Fruit fly (Drosophila melanogaster) whole organism, adult: ENCODE results near the gene Cralbp.

ENCODE experiments used
- CG11617 ChIP-seq: fragments of 200-800 bp; sonication (Bioruptor generic); optimal IDR thresholded peaks from 2 replicates; lab custom pipeline; 2017; ENCODE audit warnings: mild to moderate bottlenecking, missing biosample characterization, missing genetic modification reagents, missing genetic modification characterization
- CG12768 ChIP-seq: fragments of 200-800 bp; sonication (Bioruptor generic); optimal IDR thresholded peaks from 2 replicates; lab custom pipeline; 2017; ENCODE audit warnings: missing biosample characterization, missing genetic modification characterization, mild to moderate bottlenecking, moderate library complexity, missing genetic modification reagents
- CG14711 ChIP-seq: fragments of 200-800 bp; sonication (Bioruptor generic); optimal IDR thresholded peaks from 2 replicates; lab custom pipeline; 2018; ENCODE audit warnings: missing biosample characterization, mild to moderate bottlenecking, missing genetic modification characterization, moderate library complexity
- CG1620 ChIP-seq: fragments of 200-800 bp; sonication (Bioruptor generic); optimal IDR thresholded peaks from 2 replicates; lab custom pipeline; 2016; ENCODE audit warnings: missing biosample characterization, missing genetic modification characterization
- CG33017 ChIP-seq: fragments of 200-800 bp; sonication (Bioruptor generic); optimal IDR thresholded peaks from 2 replicates; lab custom pipeline; 2018; ENCODE audit warnings: missing biosample characterization, mild to moderate bottlenecking, missing genetic modification characterization, moderate library complexity
- CG5204 ChIP-seq: fragments of 200-800 bp; sonication (Bioruptor generic); optimal IDR thresholded peaks from 2 replicates; lab custom pipeline; 2016; ENCODE audit warnings: missing biosample characterization, missing genetic modification characterization
- CG7045 ChIP-seq: fragments of 200-800 bp; sonication (Bioruptor generic); optimal IDR thresholded peaks from 2 replicates; lab custom pipeline; 2017; ENCODE audit warnings: missing biosample characterization, mild to moderate bottlenecking, missing genetic modification characterization
- CG7101 ChIP-seq: fragments of 200-800 bp; sonication (Bioruptor generic); optimal IDR thresholded peaks from 2 replicates; lab custom pipeline; 2018; ENCODE audit warnings: missing biosample characterization, mild to moderate bottlenecking, missing genetic modification characterization, moderate library complexity
- Clk ChIP-seq: fragments of 200-800 bp; sonication (Bioruptor generic); optimal IDR thresholded peaks from 2 replicates; lab custom pipeline; 2017; ENCODE audit warnings: missing biosample characterization, missing genetic modification characterization
- Crg-1 ChIP-seq: fragments of 200-800 bp; sonication (Bioruptor generic); optimal IDR thresholded peaks from 2 replicates; lab custom pipeline; 2016; ENCODE audit warnings: missing biosample characterization, missing genetic modification characterization
- Hr96 ChIP-seq: fragments of 200-800 bp; sonication (Bioruptor generic); optimal IDR thresholded peaks from 2 replicates; lab custom pipeline; 2016; ENCODE audit warnings: missing biosample characterization, missing genetic modification characterization
- Mnt ChIP-seq: fragments of 200-800 bp; sonication (Bioruptor generic); optimal IDR thresholded peaks from 2 replicates; lab custom pipeline; 2016; ENCODE audit warnings: missing biosample characterization, mild to moderate bottlenecking, missing genetic modification characterization
- bab1 ChIP-seq: fragments of 200-800 bp; sonication (Bioruptor generic); optimal IDR thresholded peaks from 3 replicates; lab custom pipeline; 2019; ENCODE audit warnings: missing biosample characterization, mild to moderate bottlenecking, missing genetic modification characterization, moderate library complexity
- cic ChIP-seq: fragments of 200-800 bp; sonication (Bioruptor generic); optimal IDR thresholded peaks from 2 replicates; lab custom pipeline; 2017; ENCODE audit warnings: missing biosample characterization, mild to moderate bottlenecking, missing genetic modification characterization, moderate library complexity
- cnc ChIP-seq, 2 experiments: fragments of >200 bp; optimal IDR thresholded peaks; 2 replicates each; lab custom pipeline; 2017
- kay ChIP-seq: fragments of 200-800 bp; sonication (Bioruptor generic); peaks from one replicate; lab custom pipeline; 2016; ENCODE audit warnings: missing biosample characterization, missing genetic modification characterization, borderline replicate concordance
- ovo ChIP-seq: fragments of 200-800 bp; sonication (Bioruptor generic); optimal IDR thresholded peaks from 2 replicates; lab custom pipeline; 2016; ENCODE audit warnings: missing biosample characterization, missing genetic modification characterization
- pad ChIP-seq: fragments of 200-800 bp; sonication (Bioruptor generic); optimal IDR thresholded peaks from 3 replicates; lab custom pipeline; 2017; ENCODE audit warnings: missing biosample characterization, missing genetic modification characterization, mild to moderate bottlenecking, moderate library complexity, missing genetic modification reagents
- tj ChIP-seq: fragments of 200-800 bp; sonication (Bioruptor generic); optimal IDR thresholded peaks from 3 replicates; lab custom pipeline; 2017; ENCODE audit warnings: missing biosample characterization, mild to moderate bottlenecking, missing genetic modification characterization, moderate library complexity
- toe ChIP-seq: fragments of 200-800 bp; sonication (Bioruptor generic); optimal IDR thresholded peaks from 2 replicates; lab custom pipeline; 2016; ENCODE audit warnings: missing biosample characterization, missing genetic modification characterization

Cralbp gene

DNA sequence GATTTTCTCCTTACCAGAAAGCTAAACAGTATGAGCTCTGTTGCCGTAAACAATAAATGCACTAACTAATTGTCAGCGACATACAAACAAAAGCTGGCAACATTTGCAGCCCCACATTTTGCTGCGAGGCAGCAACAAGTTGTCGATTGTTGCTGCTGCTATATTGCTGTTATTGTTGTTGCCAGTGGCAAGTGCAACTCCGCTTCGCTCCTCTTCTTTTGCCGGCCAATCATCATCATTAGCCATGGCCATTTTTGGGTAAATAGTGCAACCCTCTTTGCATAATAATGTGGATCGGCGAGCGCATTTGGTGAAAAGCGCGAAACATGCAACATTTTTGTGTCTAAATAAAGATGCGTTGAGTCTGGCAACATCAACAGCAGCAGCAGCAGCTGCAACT lies 44.1 kb upstream of the Cralbp start:
- TF ChIP-seq CG14711 (tag; lab: Kevin White, UChicago) (no peak), CG11617 (no peak), CG12768 (GFP tag; lab: Kevin White, UChicago) (no peak), CG5204 (GFP tag; lab: Kevin White, UChicago) (no peak), cic (GFP tag; lab: Kevin White, UChicago) (no peak)

DNA sequence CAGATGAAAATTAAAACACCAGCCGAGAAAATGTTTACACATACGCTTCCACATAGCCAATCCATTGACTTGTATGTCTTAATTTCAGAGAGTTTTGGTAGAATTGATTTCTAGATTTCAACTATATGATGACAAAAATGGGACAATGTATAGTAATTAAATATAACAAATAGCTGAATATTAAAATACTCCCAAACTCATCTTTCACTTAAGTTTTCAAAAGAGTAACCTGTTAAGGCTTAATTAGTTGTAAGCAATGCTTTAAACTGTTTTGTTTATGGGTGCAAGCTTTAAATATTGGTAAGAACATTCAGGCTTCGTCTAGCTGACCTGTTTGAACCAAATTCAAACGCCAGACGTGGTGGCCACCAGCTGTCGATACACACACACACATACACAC lies 42.2 kb upstream of the Cralbp start:
- no peak for TF ChIP-seq cic (GFP tag; lab: Kevin White, UChicago)
- no peak for TF ChIP-seq Mnt (GFP tag; lab: Kevin White, UChicago)
- TF ChIP-seq kay, result no peak
- TF ChIP-seq CG12768 (GFP tag; lab: Kevin White, UChicago), result no peak
- TF ChIP-seq CG14711 (tag; lab: Kevin White, UChicago), result no peak
- TF ChIP-seq tj (GFP tag; lab: Kevin White, UChicago), result no peak
- TF ChIP-seq pad (GFP tag; lab: Kevin White, UChicago), result no peak
- no peak for TF ChIP-seq CG33017 (tag; lab: Kevin White, UChicago)
- TF ChIP-seq CG11617, result no peak

DNA sequence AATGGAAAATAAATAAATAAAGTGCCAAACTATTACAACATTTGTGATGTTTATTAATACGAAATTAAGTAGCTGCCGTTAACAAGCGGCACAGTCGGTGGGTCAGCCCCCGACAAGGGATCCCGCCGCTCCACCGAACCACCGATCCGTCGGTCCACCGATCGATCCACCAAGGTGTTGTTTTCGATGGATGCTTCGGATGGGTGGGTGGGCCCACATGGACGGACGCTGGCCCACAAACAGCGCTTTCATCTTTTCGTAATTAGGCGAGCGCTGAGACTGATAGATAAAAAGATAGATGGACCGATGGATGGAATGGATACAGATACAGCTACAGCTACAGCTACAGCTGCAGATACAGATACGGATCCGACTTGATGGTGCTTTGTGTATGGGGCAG lies 41.8 kb upstream of the Cralbp start:
- TF ChIP-seq CG7101 (tag; lab: Kevin White, UChicago) (no peak), CG33017 (tag; lab: Kevin White, UChicago) (no peak), Mnt (GFP tag; lab: Kevin White, UChicago) (no peak), Crg-1 (GFP tag; lab: Kevin White, UChicago) (no peak), ovo (no peak), CG11617 (no peak), pad (GFP tag; lab: Kevin White, UChicago) (no peak), CG1620 (GFP tag; lab: Kevin White, UChicago) (no peak), toe (GFP tag; lab: Kevin White, UChicago) (no peak), cnc (optimal IDR thresholded peaks at IDR 0.05; lab: Kevin White, UChicago) (no peak)

DNA sequence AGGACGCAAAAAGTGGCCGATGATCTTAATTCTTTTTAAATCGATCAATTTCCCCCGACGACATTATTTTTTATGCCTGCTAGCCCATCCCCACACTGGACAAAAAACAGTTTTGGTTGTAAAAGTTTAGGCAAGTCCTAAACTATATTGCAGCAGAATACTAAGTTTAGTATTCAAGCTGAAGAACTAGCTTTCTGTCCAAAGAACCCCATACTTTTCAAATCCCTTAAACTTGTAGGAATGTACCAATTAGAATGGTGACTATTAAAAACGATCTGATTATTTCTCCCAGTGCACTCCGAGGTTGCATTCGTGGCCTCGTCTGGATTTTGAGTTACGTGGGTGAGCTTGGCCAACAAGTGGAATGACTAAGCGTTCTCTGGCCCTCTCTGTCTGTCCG lies 39.0 kb upstream of the Cralbp start:
- TF ChIP-seq kay, result no peak
- TF ChIP-seq cnc (optimal IDR thresholded peaks at IDR 0.05; lab: Kevin White, UChicago), result no peak
- no peak for TF ChIP-seq CG11617
- TF ChIP-seq CG5204 (GFP tag; lab: Kevin White, UChicago), result no peak
- TF ChIP-seq toe (GFP tag; lab: Kevin White, UChicago), result no peak

DNA sequence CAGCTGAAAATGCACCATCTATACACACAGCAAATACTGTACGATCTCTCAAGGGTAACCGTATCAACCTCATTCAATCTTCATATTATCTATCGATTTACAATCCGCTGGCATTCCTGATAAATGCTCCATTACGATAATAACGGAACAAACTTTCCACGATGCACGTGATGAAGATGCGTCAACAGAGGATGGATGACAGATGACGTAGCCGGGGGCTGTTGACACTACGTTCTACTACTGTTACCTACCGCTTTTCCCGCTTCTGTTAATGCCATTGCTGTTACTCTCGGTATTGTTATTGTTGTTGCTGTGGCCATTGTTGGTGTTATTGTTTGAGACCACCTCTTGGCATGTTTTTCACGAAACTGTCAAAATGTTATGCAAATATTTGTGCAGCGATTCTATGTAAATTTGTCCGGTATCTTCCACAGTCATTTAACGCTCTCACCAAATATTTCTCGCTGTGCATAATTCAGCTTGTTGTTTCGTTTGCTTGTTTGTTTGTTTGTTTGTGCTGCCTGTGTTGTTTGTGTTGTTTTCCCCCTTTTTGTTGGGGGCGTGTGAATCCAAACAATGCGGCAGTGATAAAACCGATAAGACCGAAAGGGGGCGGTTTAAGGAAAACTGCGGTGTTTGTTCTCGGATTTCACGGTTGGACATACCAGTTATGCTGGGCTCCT lies 37.4 kb upstream of the Cralbp start:
- TF ChIP-seq Clk (GFP tag; lab: Kevin White, UChicago) (no peak), CG5204 (GFP tag; lab: Kevin White, UChicago) (no peak), Mnt (GFP tag; lab: Kevin White, UChicago) (no peak), ovo (no peak), cnc (optimal IDR thresholded peaks at IDR 0.05; lab: Kevin White, UChicago) (no peak), tj (GFP tag; lab: Kevin White, UChicago) (no peak), bab1 (GFP tag; lab: Kevin White, UChicago) (no peak), Hr96 (GFP tag; lab: Kevin White, UChicago) (no peak), cic (GFP tag; lab: Kevin White, UChicago) (no peak)

DNA sequence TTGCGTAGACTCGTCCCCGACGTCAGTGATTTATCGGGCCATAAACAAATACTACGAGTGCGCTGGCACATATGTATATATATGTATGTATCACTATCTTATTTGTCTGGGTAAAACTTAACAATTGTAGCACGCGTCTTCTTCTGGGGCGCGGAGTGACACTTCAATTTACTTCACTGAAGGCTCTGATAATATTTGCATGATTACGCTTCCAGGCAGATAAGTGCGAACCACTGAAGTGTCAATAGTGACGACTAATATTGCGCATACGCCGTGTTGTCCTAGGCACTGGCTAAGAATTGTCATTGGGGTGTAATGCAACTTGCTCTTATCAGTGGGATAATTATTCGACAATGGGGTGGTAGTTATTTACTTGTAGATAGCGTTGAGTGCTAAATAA lies 35.0 kb upstream of the Cralbp start:
- TF ChIP-seq CG11617 (no peak), CG7101 (tag; lab: Kevin White, UChicago) (peak; percentile 14), ovo (peak; percentile 13), CG33017 (tag; lab: Kevin White, UChicago) (no peak), CG5204 (GFP tag; lab: Kevin White, UChicago) (peak; percentile 27), CG7045 (GFP tag; lab: Kevin White, UChicago) (peak; percentile 30), Clk (GFP tag; lab: Kevin White, UChicago) (no peak), cic (GFP tag; lab: Kevin White, UChicago) (peak; percentile 56), CG14711 (tag; lab: Kevin White, UChicago) (peak; percentile 21)

DNA sequence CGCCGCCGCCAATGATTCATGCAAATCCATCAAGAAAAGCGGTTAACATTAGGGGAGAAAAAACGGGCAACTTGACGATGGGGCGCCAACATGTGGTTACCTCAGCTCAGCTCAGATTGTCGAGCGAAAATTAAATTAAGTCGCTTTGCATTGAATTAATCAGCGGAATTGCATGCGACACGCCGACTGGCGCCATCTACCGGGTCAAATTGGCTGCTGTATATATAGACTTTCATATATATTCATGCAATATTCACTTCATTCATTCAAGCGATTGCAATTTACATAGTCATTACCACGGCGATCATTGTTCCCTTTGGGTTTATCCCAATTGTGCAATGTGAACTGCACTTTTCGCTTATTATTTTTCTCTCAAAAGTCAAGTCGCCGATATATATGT lies 34.3 kb upstream of the Cralbp start:
- TF ChIP-seq toe (GFP tag; lab: Kevin White, UChicago) (no peak), Clk (GFP tag; lab: Kevin White, UChicago) (no peak), CG7101 (tag; lab: Kevin White, UChicago) (no peak), pad (GFP tag; lab: Kevin White, UChicago) (no peak), bab1 (GFP tag; lab: Kevin White, UChicago) (no peak), tj (GFP tag; lab: Kevin White, UChicago) (no peak), Mnt (GFP tag; lab: Kevin White, UChicago) (no peak), Crg-1 (GFP tag; lab: Kevin White, UChicago) (no peak), CG14711 (tag; lab: Kevin White, UChicago) (no peak), kay (no peak), cnc (optimal IDR thresholded peaks at IDR 0.05; lab: Kevin White, UChicago) (no peak), CG7045 (GFP tag; lab: Kevin White, UChicago) (no peak), CG5204 (GFP tag; lab: Kevin White, UChicago) (no peak), CG33017 (tag; lab: Kevin White, UChicago) (no peak), CG1620 (GFP tag; lab: Kevin White, UChicago) (no peak)
